Fruit fly (Drosophila melanogaster): ENCODE results near the gene alpha-Man-IIa.
A peak's percentile ranks its signal among the peaks of the same experiment; 100 is the strongest.

The alpha-Man-IIa gene

DNA sequence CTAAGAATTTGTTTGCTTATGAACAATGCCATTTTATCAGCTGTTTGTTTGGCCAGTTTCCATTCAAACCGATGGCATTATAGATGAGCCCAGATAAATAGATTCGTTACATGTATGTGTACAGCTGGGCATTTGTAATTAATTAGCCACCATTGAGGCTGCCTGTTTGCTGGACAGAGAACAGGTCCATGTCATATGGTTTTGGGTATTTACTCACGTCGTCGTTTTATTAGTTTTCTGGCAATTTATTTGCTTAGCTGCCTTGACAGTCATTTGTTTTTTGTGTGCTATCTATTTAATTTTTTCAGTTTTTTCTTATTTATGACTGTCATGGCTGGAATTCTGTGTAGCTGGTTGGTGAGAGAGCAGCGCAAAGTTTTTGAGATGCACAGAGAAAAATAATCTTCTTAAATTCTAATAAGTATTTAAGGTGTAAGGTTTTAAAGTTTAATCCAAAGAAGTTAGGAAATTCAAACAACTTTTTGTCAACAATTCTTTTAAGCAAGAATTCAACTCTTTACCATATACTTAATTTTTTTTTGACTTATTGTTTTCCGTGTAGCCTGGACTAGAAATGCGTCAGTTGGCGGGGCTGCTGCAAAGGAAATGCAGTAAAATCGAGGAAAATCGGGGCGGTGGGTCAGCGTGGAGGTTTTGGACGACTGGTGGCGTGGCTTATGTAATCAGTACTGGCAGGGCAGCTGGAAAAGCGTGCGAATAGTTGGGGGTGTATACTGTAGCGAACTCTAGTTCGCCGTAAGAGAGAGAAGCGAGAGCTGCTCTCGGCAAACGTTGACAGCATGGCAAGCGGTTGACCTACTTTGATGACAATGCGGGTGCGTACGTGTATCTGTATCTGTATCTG, 22.4 kb downstream of the alpha-Man-IIa start (continued):
- TF ChIP-seq amos (GFP tag; IDR thresholded peaks at IDR 0.05; ENCODE audit: partially characterized antibody) = no peak
- no peak for TF ChIP-seq Bgb (GFP tag; IDR thresholded peaks at IDR 0.05; ENCODE audit: partially characterized antibody)
- TF ChIP-seq CG7745 (tag; optimal IDR thresholded peaks at IDR 0.05) = no peak
- TF ChIP-seq lbe (GFP tag; optimal IDR thresholded peaks at IDR 0.05) = no peak
- TF ChIP-seq jigr1 (GFP tag; IDR thresholded peaks at IDR 0.05) = peak; percentile 53; the same call in 1 of the 3 replicates
- TF ChIP-seq CG4328 (GFP tag; optimal IDR thresholded peaks at IDR 0.05) = peak; percentile 31
- peak; percentile 84 for TF ChIP-seq mirr (GFP tag; optimal IDR thresholded peaks at IDR 0.05)
- TF ChIP-seq Ptx1 (GFP tag; IDR thresholded peaks at IDR 0.05) = peak; percentile 90
- peak; percentile 84 for TF ChIP-seq CG13624 (GFP tag; optimal IDR thresholded peaks at IDR 0.05)
- peak; percentile 83 to 85 for TF ChIP-seq dpn (GFP tag; optimal IDR thresholded peaks at IDR 0.05)
- 0 out of 2 replicates have a peak, but pooled peaks have one; percentile 39 for TF ChIP-seq crol (GFP tag; IDR thresholded peaks at IDR 0.05)
- no peak for TF ChIP-seq Hr39 (optimal IDR thresholded peaks at IDR 0.05)
- TF ChIP-seq Jarid2 (GFP tag; optimal IDR thresholded peaks at IDR 0.05) = peak; percentile 36
- TF ChIP-seq Lpt (GFP tag; optimal IDR thresholded peaks at IDR 0.05) = no peak
- TF ChIP-seq CHES-1-like (GFP tag; optimal IDR thresholded peaks at IDR 0.05) = peak; percentile 74
- peak; percentile 42 for TF ChIP-seq CG3995 (GFP tag; optimal IDR thresholded peaks at IDR 0.05)
- peak; percentile 83 for TF ChIP-seq esg (GFP tag; conservative IDR thresholded peaks at IDR 0.05)
- TF ChIP-seq Dip2 (GFP tag; IDR thresholded peaks at IDR 0.05) = no peak
- no peak for TF ChIP-seq wek (GFP tag; optimal IDR thresholded peaks at IDR 0.05)
- TF ChIP-seq dmrt11E (tag; optimal IDR thresholded peaks at IDR 0.05) = peak; percentile 59
- TF ChIP-seq sim (GFP tag; IDR thresholded peaks at IDR 0.05) = peak; percentile 57; the same call in 1 of the 2 replicates
- TF ChIP-seq seq (GFP tag; IDR thresholded peaks at IDR 0.05) = peak; percentile 94
- TF ChIP-seq Dek (tag; optimal IDR thresholded peaks at IDR 0.05) = peak; percentile 87
- TF ChIP-seq CG3281 (GFP tag; optimal IDR thresholded peaks at IDR 0.05) = peak; percentile 87
- TF ChIP-seq CG32532 (GFP tag; IDR thresholded peaks at IDR 0.05) = peak; percentile 90
- TF ChIP-seq ato (GFP tag; IDR thresholded peaks at IDR 0.05; ENCODE audit: partially characterized antibody) = no peak
- peak; percentile 88 for TF ChIP-seq phol (tag; optimal IDR thresholded peaks at IDR 0.05)
- peak; percentile 34 for TF ChIP-seq Bdp1 (GFP tag; optimal IDR thresholded peaks at IDR 0.05)
- peak; percentile 80 for TF ChIP-seq CG15514 (GFP tag; optimal IDR thresholded peaks at IDR 0.05)
- TF ChIP-seq bowl (GFP tag; IDR thresholded peaks at IDR 0.05) = peak; percentile 73; the same call in 1 of the 2 replicates
- peak; percentile 91 for TF ChIP-seq Atf6 (GFP tag; IDR thresholded peaks at IDR 0.05)
- TF ChIP-seq ham (GFP tag; IDR thresholded peaks at IDR 0.05) = 0 out of 2 replicates have a peak, but pooled peaks have one; percentile 10
- no peak for TF ChIP-seq hth (optimal IDR thresholded peaks at IDR 0.05)
- TF ChIP-seq CG10979 (tag; optimal IDR thresholded peaks at IDR 0.05) = peak; percentile 83
- TF ChIP-seq Rfx (GFP tag; IDR thresholded peaks at IDR 0.05) = peak; percentile 89
- TF ChIP-seq sob (GFP tag; IDR thresholded peaks at IDR 0.05) = peak; percentile 92
- TF ChIP-seq gsb-n (tag; optimal IDR thresholded peaks at IDR 0.05) = peak; percentile 75
- peak; percentile 86 for TF ChIP-seq Sox100B (GFP tag; optimal IDR thresholded peaks at IDR 0.05)
- TF ChIP-seq pita (GFP tag; optimal IDR thresholded peaks at IDR 0.05) = no peak
- peak in 1 of 2 experiments; percentile 83 for TF ChIP-seq eve (GFP tag; optimal IDR thresholded peaks at IDR 0.05)
- TF ChIP-seq CG14860 (GFP tag; IDR thresholded peaks at IDR 0.05; ENCODE audit: partially characterized antibody) = no peak
- TF ChIP-seq HLH4C (GFP tag; IDR thresholded peaks at IDR 0.05; ENCODE audit: partially characterized antibody) = no peak
- peak; percentile 92 for TF ChIP-seq CG17328 (GFP tag; IDR thresholded peaks at IDR 0.05)
- no peak for TF ChIP-seq pros (GFP tag; optimal IDR thresholded peaks at IDR 0.05)
- no peak for TF ChIP-seq fd102C (GFP tag; optimal IDR thresholded peaks at IDR 0.05)
- peak; percentile 68 for TF ChIP-seq ara (GFP tag; IDR thresholded peaks at IDR 0.05)
- TF ChIP-seq nerfin-2 (GFP tag; IDR thresholded peaks at IDR 0.05; ENCODE audit: partially characterized antibody) = no peak
- TF ChIP-seq Hmx (GFP tag; optimal IDR thresholded peaks at IDR 0.05) = peak; percentile 63
- TF ChIP-seq cato (GFP tag; optimal IDR thresholded peaks at IDR 0.05; ENCODE audit: borderline replicate concordance) = peak; percentile 76
